Worm (Caenorhabditis elegans) whole organism, late embryonic: ENCODE results near the gene Y60A3A.25.

Source experiments
- ceh-19 ChIP-seq: fragments of 200-800 bp; sonication (Bioruptor generic); optimal IDR thresholded peaks from 2 replicates; lab custom pipeline; 2018; ENCODE audit warnings: mild to moderate bottlenecking, missing genetic modification characterization, missing compliant biosample characterization
- ceh-22 ChIP-seq: sonication (generic microtip); optimal IDR thresholded peaks from 2 replicates; lab custom pipeline; 2017; ENCODE audit warnings: missing biosample characterization, missing genetic modification characterization
- che-1 ChIP-seq: sonication (generic microtip); optimal IDR thresholded peaks from 2 replicates; lab custom pipeline; 2016; ENCODE audit warnings: mild to moderate bottlenecking, missing genetic modification characterization, missing compliant biosample characterization
- dmd-4 ChIP-seq: sonication (generic microtip); optimal IDR thresholded peaks from 2 replicates; lab custom pipeline; 2016; ENCODE audit warnings: borderline replicate concordance, missing genetic modification characterization, missing compliant biosample characterization
- elt-2 ChIP-seq: sonication (generic microtip); optimal IDR thresholded peaks from 2 replicates; lab custom pipeline; 2016; ENCODE audit warnings: missing genetic modification reagents, missing genetic modification characterization, missing compliant biosample characterization
- fkh-10 ChIP-seq: fragments of 150-350 bp; optimal IDR thresholded peaks from 2 replicates; lab custom pipeline; 2014; ENCODE audit warnings: missing biosample characterization, missing genetic modification reagents, missing genetic modification characterization
- hlh-30 ChIP-seq: sonication (generic microtip); optimal IDR thresholded peaks from 2 replicates; lab custom pipeline; 2017; ENCODE audit warnings: antibody characterized with exemption, missing genetic modification characterization, missing compliant biosample characterization; ENCODE audit not compliant: insufficient read depth
- hlh-6 ChIP-seq: sonication (generic microtip); optimal IDR thresholded peaks from 2 replicates; lab custom pipeline; 2016; ENCODE audit warnings: missing genotype, missing genetic modification characterization, missing compliant biosample characterization
- nfya-1 ChIP-seq: sonication (generic microtip); optimal IDR thresholded peaks from 2 replicates; lab custom pipeline; 2017; ENCODE audit warnings: missing genetic modification characterization, mild to moderate bottlenecking, missing compliant biosample characterization, antibody characterized with exemption, moderate library complexity
- pqm-1 ChIP-seq: sonication (generic microtip); optimal IDR thresholded peaks from 2 replicates; lab custom pipeline; 2016; ENCODE audit warnings: missing genetic modification characterization, missing compliant biosample characterization
- unc-86 ChIP-seq: sonication (generic microtip); optimal IDR thresholded peaks from 2 replicates; lab custom pipeline; 2016; ENCODE audit warnings: missing genetic modification characterization, missing compliant biosample characterization

DNA sequence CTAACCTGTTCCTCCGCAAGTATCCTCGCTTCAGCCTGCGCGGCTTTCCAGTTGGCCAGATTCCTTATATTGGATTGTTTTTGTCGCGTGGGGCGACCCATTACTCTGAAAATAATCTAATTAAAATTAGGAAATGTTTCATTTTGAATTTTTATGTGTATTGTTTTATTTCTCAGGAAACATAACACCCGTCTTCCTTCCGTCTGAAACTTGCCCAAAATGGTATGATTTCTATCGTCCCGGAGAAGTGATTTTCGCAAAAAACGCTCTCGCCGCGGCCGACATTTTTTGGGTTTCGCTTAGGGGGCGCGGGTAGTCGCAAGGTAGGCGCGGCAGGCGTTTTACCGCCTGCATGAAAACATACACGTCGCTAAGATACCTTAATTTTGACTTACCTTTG, 7.8 kb downstream of the Y60A3A.25 start, which contains the start of gene clec-260:
- TF ChIP-seq ceh-22 (tag; lab: Kevin White, UChicago) = no peak
- no peak for TF ChIP-seq fkh-10
- TF ChIP-seq hlh-30 (tag; lab: Kevin White, UChicago) = no peak
- TF ChIP-seq pqm-1 (tag; lab: Kevin White, UChicago) = no peak
- TF ChIP-seq elt-2 (tag; lab: Kevin White, UChicago) = no peak
- no peak for TF ChIP-seq che-1
- no peak for TF ChIP-seq hlh-6 (tag; lab: Kevin White, UChicago)
- TF ChIP-seq dmd-4 = no peak
- TF ChIP-seq ceh-19 = no peak
- no peak for TF ChIP-seq unc-86 (tag; lab: Kevin White, UChicago)
- TF ChIP-seq nfya-1 (tag; lab: Kevin White, UChicago) = no peak
